Fruit fly (Drosophila melanogaster) whole organism, prepupa: ENCODE data around the gene CG45066.
A peak's percentile ranks its signal among the peaks of the same experiment; 100 is the strongest.

ENCODE experiments used
- Blimp-1 ChIP-seq: fragments of 200-800 bp; sonication (Bioruptor generic); optimal IDR thresholded peaks from 3 replicates; lab custom pipeline; 2017; ENCODE audit warnings: missing biosample characterization, missing genetic modification characterization, mild to moderate bottlenecking, moderate library complexity, missing genetic modification reagents
- CG10631 ChIP-seq: fragments of 200-800 bp; sonication (Bioruptor generic); optimal IDR thresholded peaks from 2 replicates; lab custom pipeline; 2016; ENCODE audit warnings: missing biosample characterization, missing genetic modification characterization
- CG10669 ChIP-seq: fragments of 200-800 bp; sonication (Bioruptor generic); optimal IDR thresholded peaks from 3 replicates; lab custom pipeline; 2018; ENCODE audit warnings: missing biosample characterization, mild to moderate bottlenecking, missing genetic modification characterization, moderate library complexity
- CG11294 ChIP-seq: fragments of 200-800 bp; sonication (Bioruptor generic); IDR thresholded peaks from 2 replicates; pipeline ENCODE4 v1.3.6; 2022; ENCODE audit warnings: missing biosample characterization, missing genetic modification characterization
- CG11762 ChIP-seq: fragments of 200-800 bp; sonication (Bioruptor generic); optimal IDR thresholded peaks from 3 replicates; lab custom pipeline; 2016; ENCODE audit warnings: missing biosample characterization, missing genetic modification characterization; ENCODE audit not compliant: insufficient read depth
- CG11902 ChIP-seq: fragments of 200-800 bp; sonication (Bioruptor generic); optimal IDR thresholded peaks from 3 replicates; lab custom pipeline; 2016; ENCODE audit warnings: missing biosample characterization, missing genetic modification characterization
- CG15336 ChIP-seq: fragments of 200-800 bp; sonication (Bioruptor generic); IDR thresholded peaks from 2 replicates; pipeline ENCODE4 v1.3.6; 2022; ENCODE audit warnings: missing biosample characterization, missing genetic modification characterization
- CG1621 ChIP-seq: fragments of 200-800 bp; sonication (Bioruptor generic); optimal IDR thresholded peaks from 3 replicates; lab custom pipeline; 2018; ENCODE audit warnings: missing biosample characterization, mild to moderate bottlenecking, missing genetic modification characterization
- CG3032 ChIP-seq: fragments of 200-800 bp; optimal IDR thresholded peaks from 2 replicates; lab custom pipeline; 2019; ENCODE audit warnings: missing biosample characterization, mild to moderate bottlenecking, missing genetic modification characterization, moderate library complexity
- CG4318 ChIP-seq: fragments of 200-800 bp; sonication (Bioruptor generic); optimal IDR thresholded peaks from 3 replicates; lab custom pipeline; 2017; ENCODE audit warnings: missing biosample characterization, mild to moderate bottlenecking, missing genetic modification characterization
- CG6163 ChIP-seq: fragments of 200-800 bp; sonication (Bioruptor generic); IDR thresholded peaks from 3 replicates; pipeline ENCODE4 v1.3.6; 2022; ENCODE audit warnings: missing biosample characterization, missing genetic modification characterization
- CG6276 ChIP-seq: fragments of 200-800 bp; sonication (Bioruptor generic); optimal IDR thresholded peaks from 2 replicates; lab custom pipeline; 2017; ENCODE audit warnings: missing biosample characterization, mild to moderate bottlenecking, missing genetic modification characterization
- CG6792 ChIP-seq: fragments of 200-800 bp; sonication (Bioruptor generic); optimal IDR thresholded peaks from 3 replicates; lab custom pipeline; 2016; ENCODE audit warnings: missing biosample characterization, missing genetic modification characterization
- CG6808 ChIP-seq: fragments of 200-800 bp; sonication (Bioruptor generic); optimal IDR thresholded peaks from 3 replicates; lab custom pipeline; 2017; ENCODE audit warnings: missing biosample characterization, missing genetic modification characterization, mild to moderate bottlenecking, moderate library complexity, missing genetic modification reagents
- CG8119 ChIP-seq: fragments of 200-800 bp; sonication (Bioruptor generic); IDR thresholded peaks from 3 replicates; pipeline ENCODE4 v1.3.6; 2022; ENCODE audit warnings: missing biosample characterization, missing genetic modification characterization
- CG8319 ChIP-seq: fragments of 200-800 bp; sonication (Bioruptor generic); optimal IDR thresholded peaks from 3 replicates; lab custom pipeline; 2016; ENCODE audit warnings: missing biosample characterization, missing genetic modification characterization
- CG8632 ChIP-seq: fragments of 200-800 bp; sonication (Bioruptor generic); optimal IDR thresholded peaks from 3 replicates; lab custom pipeline; 2016; ENCODE audit warnings: missing biosample characterization, missing genetic modification characterization
- CG9139 ChIP-seq: fragments of 200-800 bp; sonication (Bioruptor generic); optimal IDR thresholded peaks from 3 replicates; lab custom pipeline; 2017; ENCODE audit warnings: missing biosample characterization, mild to moderate bottlenecking, missing genetic modification characterization
- Eip75B ChIP-seq: fragments of 200-800 bp; sonication (Bioruptor generic); optimal IDR thresholded peaks from 3 replicates; lab custom pipeline; 2016; ENCODE audit warnings: missing biosample characterization, missing genetic modification characterization
- Eip93F ChIP-seq: fragments of 200-800 bp; sonication (Bioruptor generic); optimal IDR thresholded peaks from 2 replicates; lab custom pipeline; 2016; ENCODE audit warnings: missing biosample characterization, mild to moderate bottlenecking, missing genetic modification characterization
- Hr38 ChIP-seq: sonication (Bioruptor generic); optimal IDR thresholded peaks from 2 replicates; lab custom pipeline; 2016; ENCODE audit warnings: missing biosample characterization, missing genetic modification characterization
- Hr39 ChIP-seq: fragments of 200-800 bp; sonication (Bioruptor generic); optimal IDR thresholded peaks from 2 replicates; lab custom pipeline; 2016; ENCODE audit warnings: missing biosample characterization, missing genetic modification characterization
- Lpt ChIP-seq: fragments of 200-800 bp; sonication (Bioruptor generic); optimal IDR thresholded peaks from 3 replicates; lab custom pipeline; 2016; ENCODE audit warnings: missing biosample characterization, missing genetic modification characterization
- Met ChIP-seq: fragments of 200-800 bp; sonication (Bioruptor generic); optimal IDR thresholded peaks from 3 replicates; lab custom pipeline; 2016; ENCODE audit warnings: missing biosample characterization, missing genetic modification characterization
- OdsH ChIP-seq: fragments of 200-800 bp; sonication (Bioruptor generic); optimal IDR thresholded peaks from 3 replicates; lab custom pipeline; 2016; ENCODE audit warnings: missing biosample characterization, missing genetic modification characterization
- Sox102F ChIP-seq: fragments of 200-800 bp; sonication (Bioruptor generic); optimal IDR thresholded peaks from 2 replicates; lab custom pipeline; 2016; ENCODE audit warnings: missing biosample characterization, mild to moderate bottlenecking, missing genetic modification characterization
- Sox14 ChIP-seq: fragments of 200-800 bp; sonication (Bioruptor generic); optimal IDR thresholded peaks from 3 replicates; lab custom pipeline; 2016; ENCODE audit warnings: missing biosample characterization, missing genetic modification characterization
- achi ChIP-seq: fragments of 200-800 bp; sonication (Bioruptor generic); optimal IDR thresholded peaks from 3 replicates; lab custom pipeline; 2016; ENCODE audit warnings: missing biosample characterization, missing genetic modification characterization
- cyc ChIP-seq: fragments of 200-800 bp; sonication (Bioruptor generic); optimal IDR thresholded peaks from 3 replicates; lab custom pipeline; 2016; ENCODE audit warnings: missing biosample characterization, missing genetic modification characterization
- dac ChIP-seq: fragments of 200-800 bp; sonication (Bioruptor generic); optimal IDR thresholded peaks from 2 replicates; lab custom pipeline; 2017; ENCODE audit warnings: missing biosample characterization, mild to moderate bottlenecking, missing genetic modification characterization
- dsx ChIP-seq: fragments of 200-800 bp; optimal IDR thresholded peaks from 3 replicates; lab custom pipeline; 2019; ENCODE audit warnings: missing biosample characterization, mild to moderate bottlenecking, missing genetic modification characterization, moderate library complexity; ENCODE audit not compliant: poor library complexity, severe bottlenecking
- eg ChIP-seq: fragments of 200-800 bp; sonication (Bioruptor generic); IDR thresholded peaks from 3 replicates; pipeline ENCODE4 v1.3.6; 2022; ENCODE audit warnings: missing biosample characterization, missing genetic modification characterization
- esn ChIP-seq: fragments of 200-800 bp; sonication (Bioruptor generic); optimal IDR thresholded peaks from 2 replicates; lab custom pipeline; 2016; ENCODE audit warnings: missing biosample characterization, mild to moderate bottlenecking, missing genetic modification characterization, moderate library complexity
- fd59A ChIP-seq: fragments of 200-800 bp; sonication (Bioruptor generic); optimal IDR thresholded peaks from 2 replicates; lab custom pipeline; 2017; ENCODE audit warnings: missing biosample characterization, mild to moderate bottlenecking, missing genetic modification characterization, missing genetic modification reagents
- fd85E ChIP-seq: fragments of 200-800 bp; sonication (Bioruptor generic); optimal IDR thresholded peaks from 3 replicates; lab custom pipeline; 2016; ENCODE audit warnings: missing biosample characterization, missing genetic modification characterization
- fkh ChIP-seq: fragments of 200-800 bp; sonication (Bioruptor generic); optimal IDR thresholded peaks from 3 replicates; lab custom pipeline; 2017; ENCODE audit warnings: missing biosample characterization, mild to moderate bottlenecking, missing genetic modification characterization, moderate library complexity
- lz ChIP-seq: fragments of 200-800 bp; sonication (Bioruptor generic); optimal IDR thresholded peaks from 3 replicates; lab custom pipeline; 2016; ENCODE audit warnings: missing biosample characterization, missing genetic modification characterization
- net ChIP-seq: fragments of 200-800 bp; sonication (Bioruptor generic); optimal IDR thresholded peaks from 3 replicates; lab custom pipeline; 2016; ENCODE audit warnings: missing biosample characterization, missing genetic modification characterization
- salr ChIP-seq, 2 experiments: fragments of 200-800 bp; sonication (Bioruptor generic); optimal IDR thresholded peaks; 3 replicates each; lab custom pipeline; 2016 to 2018; ENCODE audit warnings: missing biosample characterization in 2 of 2, missing genetic modification characterization in 2 of 2, mild to moderate bottlenecking in 1 of 2
- ss ChIP-seq, 2 experiments: fragments of 200-800 bp; sonication (Bioruptor generic); optimal IDR thresholded peaks; 2 replicates in 1 of 2; 3 replicates in 1 of 2; lab custom pipeline; 2017 to 2018; ENCODE audit warnings: mild to moderate bottlenecking in 2 of 2, missing biosample characterization in 2 of 2, missing genetic modification characterization in 2 of 2, moderate library complexity in 1 of 2
- svp ChIP-seq: fragments of 200-800 bp; sonication (Bioruptor generic); peaks from one replicate; lab custom pipeline; 2016; ENCODE audit warnings: missing biosample characterization, missing genetic modification characterization
- topi ChIP-seq: fragments of 200-800 bp; sonication (Bioruptor generic); optimal IDR thresholded peaks from 3 replicates; lab custom pipeline; 2016; ENCODE audit warnings: missing biosample characterization, missing genetic modification characterization
- vri ChIP-seq: fragments of 200-800 bp; sonication (Bioruptor generic); optimal IDR thresholded peaks from 3 replicates; lab custom pipeline; 2016; ENCODE audit warnings: missing biosample characterization, mild to moderate bottlenecking, missing genetic modification characterization

The CG45066 gene

DNA sequence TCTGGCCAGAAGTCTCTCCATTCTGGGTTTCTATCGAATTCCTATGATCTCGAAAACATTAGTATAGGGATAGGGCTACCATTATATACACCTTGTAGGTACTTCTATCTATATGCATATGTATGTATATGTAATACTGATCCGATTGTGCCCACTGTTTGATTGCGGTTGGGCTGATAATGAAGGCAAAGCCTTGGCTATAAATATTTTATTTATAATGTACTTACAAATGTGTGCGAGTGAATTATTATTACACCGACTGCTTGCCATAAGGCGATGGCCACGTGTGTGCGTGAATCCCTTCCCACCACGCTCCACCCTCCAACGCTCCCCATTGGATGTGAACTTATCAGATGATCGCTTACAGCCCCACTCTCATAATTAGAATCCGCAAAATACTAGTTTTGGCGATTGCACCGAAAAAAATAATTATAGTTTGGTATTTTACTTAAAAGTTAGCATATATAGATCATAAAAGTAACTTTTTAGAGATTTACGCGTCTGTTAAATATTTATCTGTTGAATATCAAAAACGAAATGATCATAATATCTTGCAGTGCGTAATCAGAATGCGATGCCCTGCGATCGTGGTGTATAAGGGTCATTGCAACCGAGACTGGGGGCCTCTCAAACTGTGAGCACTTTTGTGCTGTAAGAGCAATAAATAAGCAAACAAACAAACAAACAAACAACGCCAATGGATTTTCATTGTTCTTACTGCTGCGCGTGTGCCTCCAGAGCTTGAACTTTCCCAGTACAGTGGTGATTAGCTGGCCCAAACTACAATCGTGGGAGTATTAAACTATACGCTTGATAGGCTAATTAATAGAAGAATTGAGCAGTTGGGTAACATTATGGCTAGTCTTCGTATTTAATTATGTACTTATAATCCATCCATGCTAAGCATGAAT lies 30.7 kb downstream of the CG45066 start (continued):
- TF ChIP-seq dsx (GFP tag; lab: Kevin White, UChicago) (no peak), CG8319 (GFP tag; lab: Kevin White, UChicago) (no peak), fd59A (GFP tag; lab: Kevin White, UChicago) (peak; percentile 19), eg (GFP tag; lab: Robert Waterston, UW) (peak; percentile 68; the same call in 2 of the 3 replicates), CG11294 (GFP tag; lab: Robert Waterston, UW) (no peak; the same call in 1 of the 2 replicates), net (GFP tag; lab: Kevin White, UChicago) (no peak), CG6808 (GFP tag; lab: Kevin White, UChicago) (no peak), Eip93F (GFP tag; lab: Kevin White, UChicago) (no peak), vri (GFP tag; lab: Kevin White, UChicago) (no peak), CG6163 (GFP tag; lab: Robert Waterston, UW) (no peak), Hr38 (GFP tag; lab: Kevin White, UChicago) (no peak), Sox14 (GFP tag; lab: Kevin White, UChicago) (peak; percentile 57), CG10631 (GFP tag; lab: Kevin White, UChicago) (no peak), CG11762 (GFP tag; lab: Kevin White, UChicago) (no peak), fkh (GFP tag; lab: Kevin White, UChicago) (peak; percentile 17), CG8119 (GFP tag; lab: Robert Waterston, UW) (no peak), CG8632 (GFP tag; lab: Kevin White, UChicago) (no peak), CG15336 (GFP tag; lab: Robert Waterston, UW) (0 out of 2 replicates have a peak, but pooled peaks have one; percentile 13), OdsH (GFP tag; lab: Kevin White, UChicago) (peak; percentile 3), achi (GFP tag; lab: Kevin White, UChicago) (no peak), CG9139 (GFP tag; lab: Kevin White, UChicago) (no peak), Hr39 (GFP tag; lab: Kevin White, UChicago) (peak; percentile 59), salr (GFP tag; optimal IDR thresholded peaks at IDR 0.05; lab: Kevin White, UChicago) (no peak), esn (GFP tag; lab: Kevin White, UChicago) (no peak), CG6276 (GFP tag; lab: Kevin White, UChicago) (no peak), Eip75B (no peak), ss (GFP tag; optimal IDR thresholded peaks at IDR 0.05; lab: Kevin White, UChicago) (no peak), CG4318 (GFP tag; lab: Kevin White, UChicago) (no peak), dac (GFP tag; lab: Kevin White, UChicago) (no peak)

dm6 chr3L:3079156-3079495 lies 31.9 kb downstream of the CG45066 start:
- TF ChIP-seq Blimp-1 (GFP tag; lab: Kevin White, UChicago) (no peak), vri (GFP tag; lab: Kevin White, UChicago) (no peak), topi (GFP tag; lab: Kevin White, UChicago) (no peak)
- TF ChIP-seq, all 60 proteins: peak for 0

DNA sequence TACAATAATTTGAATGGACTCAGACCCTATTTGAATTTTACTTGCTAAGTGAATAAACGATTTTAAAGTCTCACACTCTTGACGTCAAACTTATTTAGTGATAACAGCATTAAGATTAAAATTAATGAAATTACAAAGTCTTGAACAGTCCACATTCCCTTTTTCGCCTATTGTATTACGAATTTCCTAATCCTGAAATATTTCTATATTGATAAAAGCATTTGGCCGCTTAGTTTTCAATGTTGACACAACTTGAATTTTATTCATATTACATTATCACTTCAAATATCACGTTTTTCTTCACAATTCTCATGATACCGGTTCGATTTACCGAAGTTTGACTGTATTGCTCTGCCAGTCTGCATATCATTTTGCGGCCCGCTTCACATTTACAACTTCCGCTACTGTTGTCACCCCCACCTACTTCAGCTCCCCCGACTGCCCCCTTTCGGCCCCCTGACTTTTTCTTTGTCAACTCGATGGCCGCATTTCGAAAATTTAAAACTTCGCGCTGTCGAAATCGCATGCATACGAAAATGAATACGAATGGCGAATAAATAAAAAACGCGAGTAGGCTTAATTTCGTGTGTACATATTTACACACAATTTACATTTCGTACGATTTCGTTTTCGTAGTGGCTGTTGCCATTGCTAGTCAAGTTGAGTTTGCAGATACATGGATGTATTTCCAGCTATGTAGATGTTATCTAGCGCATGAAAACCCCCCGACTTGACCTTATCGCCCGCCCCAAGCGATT lies 32.5 kb downstream of the CG45066 start:
- TF ChIP-seq CG6792 (GFP tag; lab: Kevin White, UChicago): peak; percentile 28
- TF ChIP-seq fd85E (GFP tag; lab: Kevin White, UChicago): no peak
- peak; percentile 57 for TF ChIP-seq lz (GFP tag; lab: Kevin White, UChicago)
- no peak for TF ChIP-seq dac (GFP tag; lab: Kevin White, UChicago)
- peak; percentile 3 for TF ChIP-seq CG3032
- peak; percentile 54 for TF ChIP-seq CG6808 (GFP tag; lab: Kevin White, UChicago)
- TF ChIP-seq eg (GFP tag; lab: Robert Waterston, UW): no peak
- TF ChIP-seq net (GFP tag; lab: Kevin White, UChicago): no peak
- TF ChIP-seq CG8632 (GFP tag; lab: Kevin White, UChicago): peak; percentile 35
- TF ChIP-seq CG10669 (GFP tag; lab: Kevin White, UChicago): peak; percentile 49
- no peak for TF ChIP-seq CG1621
- TF ChIP-seq CG8119 (GFP tag; lab: Robert Waterston, UW): no peak
- peak; percentile 34 for TF ChIP-seq CG11902 (GFP tag; lab: Kevin White, UChicago)
- TF ChIP-seq ss (GFP tag; optimal IDR thresholded peaks at IDR 0.05; lab: Kevin White, UChicago): peak in 1 of 2 experiments; percentile 42
- peak; percentile 29 for TF ChIP-seq achi (GFP tag; lab: Kevin White, UChicago)
- TF ChIP-seq topi (GFP tag; lab: Kevin White, UChicago): peak; percentile 75
- peak; percentile 66 for TF ChIP-seq Sox102F (GFP tag; lab: Kevin White, UChicago)
- TF ChIP-seq Lpt (GFP tag; lab: Kevin White, UChicago): no peak
- TF ChIP-seq svp (GFP tag; lab: Kevin White, UChicago): peak; percentile 81
- TF ChIP-seq Met: peak; percentile 68
- peak; percentile 54 for TF ChIP-seq cyc (GFP tag; lab: Kevin White, UChicago)
